Fruit fly (Drosophila melanogaster) whole organism, embryonic: ENCODE results near the gene CG14439.

Source experiments
- Ada2b ChIP-seq: fragments of 200-800 bp; sonication (Bioruptor generic); IDR thresholded peaks from 2 replicates; pipeline ENCODE4 v1.3.6; 2022; ENCODE audit warnings: missing biosample characterization, missing genetic modification characterization
- B-H1 ChIP-seq: fragments of 200-800 bp; sonication (Bioruptor generic); IDR thresholded peaks from 3 replicates; pipeline ENCODE4 v1.3.6; 2022; ENCODE audit warnings: missing biosample characterization, missing genetic modification characterization
- C15 ChIP-seq: fragments of 200-800 bp; sonication (Bioruptor generic); IDR thresholded peaks from 3 replicates; pipeline ENCODE4 v1.3.6; 2022; ENCODE audit warnings: missing biosample characterization, missing genetic modification characterization
- CG10147 ChIP-seq: fragments of 200-800 bp; sonication (Bioruptor generic); optimal IDR thresholded peaks from 2 replicates; lab custom pipeline; 2019; ENCODE audit warnings: missing biosample characterization, mild to moderate bottlenecking, missing genetic modification characterization, moderate library complexity
- CG10209 ChIP-seq: fragments of 200-800 bp; sonication (Bioruptor generic); optimal IDR thresholded peaks from 3 replicates; lab custom pipeline; 2017; ENCODE audit warnings: missing biosample characterization, mild to moderate bottlenecking, missing genetic modification characterization, missing genetic modification reagents
- CG10366 ChIP-seq: fragments of 200-800 bp; sonication (Bioruptor generic); IDR thresholded peaks from 2 replicates; pipeline ENCODE4 v1.3.6; 2022; ENCODE audit warnings: missing biosample characterization, missing genetic modification characterization
- CG10565 ChIP-seq: fragments of 200-800 bp; sonication (Bioruptor generic); optimal IDR thresholded peaks from 3 replicates; lab custom pipeline; 2016; ENCODE audit warnings: missing biosample characterization, mild to moderate bottlenecking, missing genetic modification characterization
- CG11398 ChIP-seq: fragments of 200-800 bp; sonication (Bioruptor generic); optimal IDR thresholded peaks from 2 replicates; lab custom pipeline; 2016; ENCODE audit warnings: missing biosample characterization, missing genetic modification characterization
- CG12299 ChIP-seq: fragments of 200-800 bp; sonication (Bioruptor generic); optimal IDR thresholded peaks from 2 replicates; lab custom pipeline; 2018; ENCODE audit warnings: missing biosample characterization, mild to moderate bottlenecking, missing genetic modification characterization
- CG13424 ChIP-seq: fragments of 200-800 bp; sonication (Bioruptor generic); optimal IDR thresholded peaks from 2 replicates; lab custom pipeline; 2019; ENCODE audit warnings: missing biosample characterization, mild to moderate bottlenecking, missing genetic modification characterization, moderate library complexity
- CG15011 ChIP-seq: fragments of 200-800 bp; sonication (Bioruptor generic); optimal IDR thresholded peaks from 3 replicates; lab custom pipeline; 2018; ENCODE audit warnings: missing biosample characterization, mild to moderate bottlenecking, missing genetic modification characterization
- CG1602 ChIP-seq: fragments of 200-800 bp; sonication (Bioruptor generic); optimal IDR thresholded peaks from 3 replicates; lab custom pipeline; 2016; ENCODE audit warnings: missing biosample characterization, missing genetic modification characterization
- CG16863 ChIP-seq: fragments of 200-800 bp; sonication (Bioruptor generic); optimal IDR thresholded peaks from 3 replicates; lab custom pipeline; 2016; ENCODE audit warnings: missing biosample characterization, missing genetic modification characterization
- CG33213 ChIP-seq: fragments of 200-800 bp; sonication (Bioruptor generic); optimal IDR thresholded peaks from 3 replicates; lab custom pipeline; 2016; ENCODE audit warnings: missing biosample characterization, missing genetic modification characterization
- CG3726 ChIP-seq: fragments of 200-800 bp; sonication (Bioruptor generic); IDR thresholded peaks from 3 replicates; pipeline ENCODE4, ENCODE4 v1.3.6; 2022; ENCODE audit warnings: missing biosample characterization, missing genetic modification characterization
- CG4854 ChIP-seq: fragments of 200-800 bp; sonication (Bioruptor generic); optimal IDR thresholded peaks from 2 replicates; lab custom pipeline; 2016; ENCODE audit warnings: missing biosample characterization, missing genetic modification characterization, inconsistent platforms
- CG6791 ChIP-seq: fragments of 200-800 bp; sonication (Bioruptor generic); IDR thresholded peaks from 3 replicates; pipeline ENCODE4 v1.3.6; 2022; ENCODE audit warnings: missing biosample characterization, missing genetic modification characterization; ENCODE audit not compliant: partially characterized antibody
- CG8290 ChIP-seq, 3 experiments: fragments of 200-800 bp; sonication (Bioruptor generic); optimal IDR thresholded peaks; 2 replicates each; lab custom pipeline; 2016 to 2019; ENCODE audit warnings: missing biosample characterization in 3 of 3, missing genetic modification characterization in 3 of 3, mild to moderate bottlenecking in 2 of 3, moderate library complexity in 1 of 3
- HLH4C ChIP-seq: fragments of 200-800 bp; sonication (Bioruptor generic); IDR thresholded peaks from 3 replicates; pipeline ENCODE4 v1.3.6; 2022; ENCODE audit warnings: missing biosample characterization, missing genetic modification characterization; ENCODE audit not compliant: partially characterized antibody
- HmgZ ChIP-seq: fragments of 200-800 bp; sonication (Bioruptor generic); optimal IDR thresholded peaks from 2 replicates; lab custom pipeline; 2018; ENCODE audit warnings: missing biosample characterization, mild to moderate bottlenecking, missing genetic modification characterization
- Jarid2 ChIP-seq: fragments of 200-800 bp; sonication (Bioruptor generic); optimal IDR thresholded peaks from 3 replicates; lab custom pipeline; 2017; ENCODE audit warnings: mild to moderate bottlenecking, missing biosample characterization, missing genetic modification reagents, missing genetic modification characterization
- Neu2 ChIP-seq: fragments of 200-800 bp; sonication (Bioruptor generic); optimal IDR thresholded peaks from 3 replicates; lab custom pipeline; 2016; ENCODE audit warnings: missing biosample characterization, missing genetic modification characterization, borderline replicate concordance
- NfI ChIP-seq: fragments of 200-800 bp; sonication (Bioruptor generic); optimal IDR thresholded peaks from 3 replicates; lab custom pipeline; 2018; ENCODE audit warnings: missing biosample characterization, mild to moderate bottlenecking, missing genetic modification characterization, moderate library complexity
- Side ChIP-seq: fragments of 200-800 bp; sonication (Bioruptor generic); optimal IDR thresholded peaks from 2 replicates; lab custom pipeline; 2016; ENCODE audit warnings: missing biosample characterization, missing genetic modification characterization
- Spps ChIP-seq: fragments of 200-800 bp; sonication (Bioruptor generic); optimal IDR thresholded peaks from 2 replicates; lab custom pipeline; 2018; ENCODE audit warnings: missing biosample characterization, mild to moderate bottlenecking, missing genetic modification characterization
- Xbp1 ChIP-seq: fragments of 200-800 bp; sonication (Bioruptor generic); optimal IDR thresholded peaks from 3 replicates; lab custom pipeline; 2016; ENCODE audit warnings: missing biosample characterization, mild to moderate bottlenecking, missing genetic modification characterization
- ara ChIP-seq: fragments of 200-800 bp; sonication (Bioruptor generic); IDR thresholded peaks from 2 replicates; pipeline ENCODE4 v1.3.6; 2022; ENCODE audit warnings: missing biosample characterization, missing genetic modification characterization
- ash1 ChIP-seq: fragments of 200-800 bp; sonication (Bioruptor generic); optimal IDR thresholded peaks from 2 replicates; lab custom pipeline; 2018; ENCODE audit warnings: missing biosample characterization, mild to moderate bottlenecking, missing genetic modification characterization
- bsh ChIP-seq, 2 experiments: fragments of 200-800 bp; sonication (Bioruptor generic); optimal IDR thresholded peaks; 2 replicates each; lab custom pipeline; 2017 to 2018; ENCODE audit warnings: mild to moderate bottlenecking in 2 of 2, missing biosample characterization in 2 of 2, missing genetic modification characterization in 2 of 2, moderate library complexity in 1 of 2
- cas ChIP-seq: fragments of 200-800 bp; sonication (Bioruptor generic); IDR thresholded peaks from 2 replicates; pipeline ENCODE4 v1.3.6; 2022; ENCODE audit warnings: missing biosample characterization, missing genetic modification characterization
- cg ChIP-seq: fragments of 200-800 bp; sonication (Bioruptor generic); optimal IDR thresholded peaks from 3 replicates; lab custom pipeline; 2019; ENCODE audit warnings: missing biosample characterization, mild to moderate bottlenecking, missing genetic modification characterization, moderate library complexity
- ci ChIP-seq: fragments of 200-800 bp; sonication (Bioruptor generic); IDR thresholded peaks from 3 replicates; pipeline ENCODE4 v1.3.6; 2022; ENCODE audit warnings: missing biosample characterization, missing genetic modification characterization
- dimm ChIP-seq: fragments of 200-800 bp; sonication (Bioruptor generic); IDR thresholded peaks from 2 replicates; pipeline ENCODE4 v1.3.6; 2022; ENCODE audit warnings: missing biosample characterization, missing genetic modification characterization
- dmrt99B ChIP-seq: fragments of 200-800 bp; sonication (Bioruptor generic); optimal IDR thresholded peaks from 2 replicates; lab custom pipeline; 2018; ENCODE audit warnings: missing biosample characterization, mild to moderate bottlenecking, missing genetic modification characterization, moderate library complexity
- emc ChIP-seq: fragments of 200-800 bp; sonication (Bioruptor generic); optimal IDR thresholded peaks from 2 replicates; lab custom pipeline; 2016; ENCODE audit warnings: missing biosample characterization, missing genetic modification characterization
- eve ChIP-seq, 2 experiments: fragments of >200 bp; optimal IDR thresholded peaks; 2 replicates each; lab custom pipeline; 2017; ENCODE audit warnings: missing biosample characterization in 2 of 2, missing genetic modification characterization in 2 of 2
- exex ChIP-seq: fragments of 200-800 bp; sonication (Bioruptor generic); optimal IDR thresholded peaks from 4 replicates; lab custom pipeline; 2018; ENCODE audit warnings: missing biosample characterization, mild to moderate bottlenecking, missing genetic modification characterization, moderate library complexity
- fd96Cb ChIP-seq: fragments of 200-800 bp; sonication (Bioruptor generic); optimal IDR thresholded peaks from 2 replicates; lab custom pipeline; 2018; ENCODE audit warnings: missing biosample characterization, mild to moderate bottlenecking, missing genetic modification characterization, moderate library complexity
- hth ChIP-seq: fragments of >200 bp; optimal IDR thresholded peaks from 2 replicates; lab custom pipeline; 2017; ENCODE audit warnings: inconsistent platforms
- jing ChIP-seq: fragments of 200-800 bp; sonication (Bioruptor generic); optimal IDR thresholded peaks from 2 replicates; lab custom pipeline; 2018; ENCODE audit warnings: missing biosample characterization, mild to moderate bottlenecking, missing genetic modification characterization
- lilli ChIP-seq: fragments of 200-800 bp; sonication (Bioruptor generic); optimal IDR thresholded peaks from 3 replicates; lab custom pipeline; 2016; ENCODE audit warnings: missing biosample characterization, missing genetic modification characterization
- lola ChIP-seq, 3 experiments: fragments of >200 bp in 2 of 3; fragments of 200-800 bp in 1 of 3; sonication (Bioruptor generic) in 1 of 3; optimal IDR thresholded peaks; 2 replicates each; lab custom pipeline; 2017 to 2019; ENCODE audit warnings: missing biosample characterization in 3 of 3, missing genetic modification characterization in 3 of 3, mild to moderate bottlenecking in 1 of 3, moderate library complexity in 1 of 3
- pita ChIP-seq: fragments of 200-800 bp; sonication (Bioruptor generic); optimal IDR thresholded peaks from 2 replicates; lab custom pipeline; 2017; ENCODE audit warnings: missing biosample characterization, mild to moderate bottlenecking, missing genetic modification characterization
- prd ChIP-seq, 3 experiments: fragments of >200 bp in 2 of 3; fragments of 200-800 bp in 1 of 3; sonication (Bioruptor generic) in 1 of 3; optimal IDR thresholded peaks in 2 of 3; IDR thresholded peaks in 1 of 3; 2 replicates in 2 of 3; 3 replicates in 1 of 3; pipeline versions ENCODE4 v1.3.6 to Lab custom; 2017 to 2022; ENCODE audit warnings: missing biosample characterization in 1 of 3, missing genetic modification characterization in 1 of 3
- repo ChIP-seq: fragments of 200-800 bp; sonication (Bioruptor generic); optimal IDR thresholded peaks from 2 replicates; lab custom pipeline; 2016; ENCODE audit warnings: missing biosample characterization, missing genetic modification characterization
- schlank ChIP-seq: fragments of 200-800 bp; sonication (Bioruptor generic); optimal IDR thresholded peaks from 2 replicates; lab custom pipeline; 2018; ENCODE audit warnings: missing biosample characterization, mild to moderate bottlenecking, missing genetic modification characterization
- seq ChIP-seq: fragments of 200-800 bp; sonication (Bioruptor generic); IDR thresholded peaks from 2 replicates; pipeline ENCODE4 v1.3.6; 2022; ENCODE audit warnings: missing biosample characterization, missing genetic modification characterization
- tio ChIP-seq: fragments of 200-800 bp; sonication (Bioruptor generic); optimal IDR thresholded peaks from 2 replicates; lab custom pipeline; 2017; ENCODE audit warnings: missing biosample characterization, missing genetic modification characterization, inconsistent platforms
- tna ChIP-seq: fragments of 200-800 bp; sonication (Bioruptor generic); IDR thresholded peaks from 2 replicates; pipeline ENCODE4 v1.3.6; 2022; ENCODE audit warnings: missing biosample characterization, missing genetic modification characterization; ENCODE audit not compliant: partially characterized antibody
- vvl ChIP-seq: fragments of 200-800 bp; sonication (Bioruptor generic); IDR thresholded peaks from 2 replicates; pipeline ENCODE4 v1.3.6; 2022; ENCODE audit warnings: missing biosample characterization, missing genetic modification characterization

CG14439 gene

dm6 chrX:6803312-6803794 lies 56.0 kb downstream of the CG14439 start, which contains the start of the genes C3G and pod1 (continued):
- peak; percentile 75 for TF ChIP-seq HmgZ (tag; lab: Kevin White, UChicago)
- TF ChIP-seq CG33213 = peak; percentile 71
- no peak for TF ChIP-seq pita (GFP tag; lab: Kevin White, UChicago)
- no peak for TF ChIP-seq C15 (GFP tag; lab: Robert Waterston, UW)
- no peak for TF ChIP-seq seq
- TF ChIP-seq CG16863 (GFP tag; lab: Kevin White, UChicago) = no peak
- peak; percentile 27 for TF ChIP-seq CG4854 (GFP tag; lab: Kevin White, UChicago)
- no peak for TF ChIP-seq CG3726 (GFP tag; lab: Robert Waterston, UW)
- no peak for TF ChIP-seq bsh (GFP tag; optimal IDR thresholded peaks at IDR 0.05; lab: Kevin White, UChicago)
- TF ChIP-seq HLH4C (GFP tag; lab: Robert Waterston, UW) = peak; percentile 98
- peak; percentile 6 for TF ChIP-seq repo (GFP tag; lab: Kevin White, UChicago)
- no peak for TF ChIP-seq Neu2 (GFP tag; lab: Kevin White, UChicago)
- TF ChIP-seq Side (GFP tag; lab: Kevin White, UChicago) = peak; percentile 21
- no peak for TF ChIP-seq jing
- no peak for TF ChIP-seq Ada2b (GFP tag; lab: Robert Waterston, UW)
- no peak for TF ChIP-seq lola (GFP tag; optimal IDR thresholded peaks at IDR 0.05; lab: Kevin White, UChicago)
- no peak for TF ChIP-seq NfI
- peak; percentile 56; the same call in 1 of the 2 replicates for TF ChIP-seq vvl (GFP tag; lab: Robert Waterston, UW)
- TF ChIP-seq CG10147 = no peak
- no peak for TF ChIP-seq tio
- peak; percentile 57 for TF ChIP-seq Xbp1 (GFP tag; lab: Kevin White, UChicago)
- no peak for TF ChIP-seq dmrt99B (tag; lab: Kevin White, UChicago)
- TF ChIP-seq ash1 (GFP tag; lab: Kevin White, UChicago) = no peak
- peak; percentile 39 for TF ChIP-seq CG12299
- peak; percentile 19 for TF ChIP-seq Jarid2 (GFP tag; lab: Kevin White, UChicago)
- TF ChIP-seq CG13424 = peak; percentile 16
- peak; percentile 98 for TF ChIP-seq tna
- TF ChIP-seq dimm (GFP tag; lab: Robert Waterston, UW) = no peak
- no peak for TF ChIP-seq CG15011
- no peak for TF ChIP-seq fd96Cb (tag; lab: Kevin White, UChicago)
- no peak for TF ChIP-seq eve (GFP tag; optimal IDR thresholded peaks at IDR 0.05; lab: Kevin White, UChicago)
- no peak for TF ChIP-seq CG1602
- peak; percentile 99 for TF ChIP-seq CG6791 (GFP tag; lab: Robert Waterston, UW)
- no peak for TF ChIP-seq CG10366 (GFP tag; lab: Robert Waterston, UW)
- no peak for TF ChIP-seq schlank (tag; lab: Kevin White, UChicago)
- no peak for TF ChIP-seq prd (optimal IDR thresholded peaks at IDR 0.05; lab: Kevin White, UChicago)
- no peak for TF ChIP-seq prd (GFP tag; IDR thresholded peaks at IDR 0.05; lab: Robert Waterston, UW)
- TF ChIP-seq exex (tag; lab: Kevin White, UChicago) = peak; percentile 6
- TF ChIP-seq cas (GFP tag; lab: Robert Waterston, UW) = no peak
- TF ChIP-seq ci (GFP tag; lab: Robert Waterston, UW) = no peak
- no peak for TF ChIP-seq ara (GFP tag; lab: Robert Waterston, UW)
- TF ChIP-seq Spps (tag; lab: Kevin White, UChicago) = no peak
- TF ChIP-seq CG11398 = no peak
- no peak for TF ChIP-seq B-H1 (GFP tag; lab: Robert Waterston, UW)
- TF ChIP-seq CG8290 (GFP tag; optimal IDR thresholded peaks at IDR 0.05; lab: Kevin White, UChicago) = no peak
- TF ChIP-seq CG8290 (tag; optimal IDR thresholded peaks at IDR 0.05; lab: Kevin White, UChicago) = peak in 1 of 2 experiments; percentile 77
- TF ChIP-seq cg (GFP tag; lab: Kevin White, UChicago) = peak; percentile 93
- TF ChIP-seq emc (GFP tag; lab: Kevin White, UChicago) = no peak
- no peak for TF ChIP-seq CG10209
- no peak for TF ChIP-seq hth (lab: Kevin White, UChicago)
- TF ChIP-seq CG10565 (GFP tag; lab: Kevin White, UChicago) = no peak
- TF ChIP-seq lilli (GFP tag; lab: Kevin White, UChicago) = peak; percentile 54
